Fruit fly (Drosophila melanogaster): ENCODE data around the gene otu.
A peak's percentile ranks its signal among the peaks of the same experiment; 100 is the strongest.

- TF ChIP-seq otp (GFP tag; IDR thresholded peaks at IDR 0.05) (0 out of 3 replicates have a peak, but pooled peaks have one; percentile 47), CG15696 (tag; optimal IDR thresholded peaks at IDR 0.05) (no peak), Spps (tag; optimal IDR thresholded peaks at IDR 0.05) (peak; percentile 38)
Measured at dm6 chrX:8538182-8538581, 48.8 kb upstream of the otu start.
